Worm (Caenorhabditis elegans) whole organism, early embryonic: Measurements from ENCODE around the gene F36F12.2.

Experiments used
- B0310.2 ChIP-seq: sonication (generic microtip); optimal IDR thresholded peaks from 2 replicates; lab custom pipeline; 2016; ENCODE audit warnings: mild to moderate bottlenecking, missing genetic modification characterization, missing compliant biosample characterization
- aly-1 ChIP-seq: sonication (generic microtip); optimal IDR thresholded peaks from 2 replicates; lab custom pipeline; 2016; ENCODE audit warnings: missing genetic modification characterization, missing compliant biosample characterization
- ama-1 ChIP-seq: fragments of 150-350 bp; optimal IDR thresholded peaks from 2 replicates; lab custom pipeline; 2014
- flt-1 ChIP-seq: fragments of 200-800 bp; sonication (Bioruptor generic); IDR thresholded peaks from 2 replicates; pipeline ENCODE4 v1.3.6; 2022; ENCODE audit warnings: missing genetic modification characterization, missing compliant biosample characterization
- pes-1 ChIP-seq: fragments of 200-800 bp; sonication (Bioruptor generic); IDR thresholded peaks from 2 replicates; pipeline ENCODE4 v1.3.6; 2022; ENCODE audit warnings: missing genetic modification reagents, missing genetic modification characterization, missing compliant biosample characterization
- tbx-11 ChIP-seq: fragments of 200-800 bp; sonication (Bioruptor generic); IDR thresholded peaks from 2 replicates; pipeline ENCODE4 v1.3.6; 2022; ENCODE audit warnings: missing genetic modification characterization, missing compliant biosample characterization
- tra-4 ChIP-seq: sonication (generic microtip); optimal IDR thresholded peaks from 2 replicates; lab custom pipeline; 2017; ENCODE audit warnings: missing genetic modification characterization, missing compliant biosample characterization

DNA sequence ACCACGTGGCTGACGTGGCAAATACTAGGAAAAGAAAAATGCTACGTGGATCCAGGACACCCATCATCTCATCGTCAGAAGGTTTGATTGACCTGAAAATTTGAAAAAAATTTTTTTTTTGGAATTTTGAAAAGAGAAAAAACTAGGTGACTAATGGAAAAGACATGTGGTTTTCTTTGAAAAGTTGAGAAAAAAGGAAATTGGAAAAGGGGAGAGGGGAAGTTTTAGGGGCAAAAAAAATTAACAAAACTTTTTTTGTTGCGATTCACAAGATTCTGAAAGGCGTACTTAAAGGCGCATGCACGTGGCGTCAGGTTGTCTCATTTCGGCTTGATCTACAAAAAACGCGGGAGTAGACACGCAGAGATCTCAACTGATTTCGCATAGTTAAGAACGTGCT lies 22.3 kb downstream of the F36F12.2 start, which contains the start of gene Y40B10A.9:
- TF ChIP-seq B0310.2, result no peak
- no peak for TF ChIP-seq flt-1 (GFP tag; lab: Robert Waterston, UW)
- no peak for TF ChIP-seq pes-1 (GFP tag; lab: Robert Waterston, UW)
- no peak for TF ChIP-seq tra-4
- no peak for TF ChIP-seq aly-1
- no peak for TF ChIP-seq ama-1
- no peak for TF ChIP-seq tbx-11 (GFP tag; lab: Robert Waterston, UW)
